Worm (Caenorhabditis elegans) whole organism, L2 larva: ENCODE measurements around the gene bath-47.
A peak's percentile ranks its signal among the peaks of the same experiment; 100 is the strongest.

Source experiments
- C34F6.9 ChIP-seq: fragments of 150-350 bp; optimal IDR thresholded peaks from 2 replicates; lab custom pipeline; 2014; ENCODE audit warnings: missing biosample characterization, missing genetic modification characterization
- F13H6.1 ChIP-seq: sonication (generic microtip); optimal IDR thresholded peaks from 2 replicates; lab custom pipeline; 2016; ENCODE audit warnings: missing genetic modification characterization, missing compliant biosample characterization
- Y55F3AM.14 ChIP-seq: fragments of 200-800 bp; sonication (Bioruptor generic); optimal IDR thresholded peaks from 2 replicates; lab custom pipeline; 2018; ENCODE audit warnings: mild to moderate bottlenecking, missing genetic modification characterization, missing compliant biosample characterization
- ZK546.5 ChIP-seq: sonication (generic microtip); optimal IDR thresholded peaks from 2 replicates; lab custom pipeline; 2017; ENCODE audit warnings: missing biosample characterization, missing genetic modification characterization
- alr-1 ChIP-seq: fragments of 150-350 bp; optimal IDR thresholded peaks from 2 replicates; lab custom pipeline; 2014; ENCODE audit warnings: missing biosample characterization, missing genetic modification characterization
- aly-2 ChIP-seq: fragments of 150-350 bp; optimal IDR thresholded peaks from 2 replicates; lab custom pipeline; 2014; ENCODE audit warnings: missing biosample characterization, missing genetic modification characterization
- ama-1 ChIP-seq: fragments of 150-350 bp; optimal IDR thresholded peaks from 2 replicates; lab custom pipeline; 2018; ENCODE audit warnings: inconsistent platforms
- blmp-1 ChIP-seq: sonication (generic microtip); optimal IDR thresholded peaks from 2 replicates; lab custom pipeline; 2017; ENCODE audit warnings: missing genetic modification characterization, mild to moderate bottlenecking, missing compliant biosample characterization, antibody characterized with exemption, moderate library complexity; ENCODE audit not compliant: insufficient read depth
- ceh-16 ChIP-seq: fragments of 150-350 bp; optimal IDR thresholded peaks from 2 replicates; lab custom pipeline; 2014; ENCODE audit warnings: missing biosample characterization, missing genetic modification characterization
- ceh-82 ChIP-seq: fragments of 150-350 bp; optimal IDR thresholded peaks from 2 replicates; lab custom pipeline; 2014; ENCODE audit warnings: missing biosample characterization, missing genetic modification characterization
- crh-2 ChIP-seq: sonication (generic microtip); optimal IDR thresholded peaks from 2 replicates; lab custom pipeline; 2017; ENCODE audit warnings: missing biosample characterization, missing genetic modification characterization
- dmd-4 ChIP-seq: sonication (generic microtip); optimal IDR thresholded peaks from 2 replicates; lab custom pipeline; 2017; ENCODE audit warnings: missing biosample characterization, missing genetic modification characterization
- egl-27 ChIP-seq: sonication (generic microtip); optimal IDR thresholded peaks from 3 replicates; lab custom pipeline; 2017; ENCODE audit warnings: missing biosample characterization, missing genetic modification reagents, missing genetic modification characterization
- elt-1 ChIP-seq: fragments of 150-350 bp; optimal IDR thresholded peaks from 2 replicates; lab custom pipeline; 2014; ENCODE audit warnings: missing biosample characterization, missing genetic modification characterization
- fos-1 ChIP-seq: fragments of 150-350 bp; optimal IDR thresholded peaks from 2 replicates; lab custom pipeline; 2014; ENCODE audit warnings: missing biosample characterization, missing genetic modification characterization
- gmeb-1 ChIP-seq: fragments of 150-350 bp; optimal IDR thresholded peaks from 2 replicates; lab custom pipeline; 2014; ENCODE audit warnings: missing biosample characterization, missing genetic modification characterization
- lin-11 ChIP-seq: fragments of 150-350 bp; sonication (generic microtip); optimal IDR thresholded peaks from 2 replicates; lab custom pipeline; 2014; ENCODE audit warnings: missing biosample characterization, missing genetic modification characterization, inconsistent platforms, mixed read lengths
- mab-5 ChIP-seq: fragments of 150-350 bp; optimal IDR thresholded peaks from 2 replicates; lab custom pipeline; 2014; ENCODE audit warnings: missing biosample characterization, missing genetic modification characterization
- mbf-1 ChIP-seq: sonication (generic microtip); optimal IDR thresholded peaks from 2 replicates; lab custom pipeline; 2017; ENCODE audit warnings: missing biosample characterization, missing genetic modification characterization
- nhr-11 ChIP-seq: fragments of 150-350 bp; optimal IDR thresholded peaks from 2 replicates; lab custom pipeline; 2014; ENCODE audit warnings: missing biosample characterization, missing genetic modification characterization
- nhr-12 ChIP-seq: fragments of 150-350 bp; optimal IDR thresholded peaks from 2 replicates; lab custom pipeline; 2014; ENCODE audit warnings: missing biosample characterization, missing genetic modification characterization
- nhr-129 ChIP-seq: fragments of 150-350 bp; optimal IDR thresholded peaks from 2 replicates; lab custom pipeline; 2014; ENCODE audit warnings: missing biosample characterization, missing genetic modification characterization
- nhr-21 ChIP-seq: fragments of 150-350 bp; optimal IDR thresholded peaks from 2 replicates; lab custom pipeline; 2014; ENCODE audit warnings: missing biosample characterization, missing genetic modification characterization
- nhr-23 ChIP-seq: fragments of 150-350 bp; optimal IDR thresholded peaks from 2 replicates; lab custom pipeline; 2014; ENCODE audit warnings: missing biosample characterization, missing genetic modification reagents, missing genetic modification characterization
- nhr-237 ChIP-seq: fragments of 150-350 bp; optimal IDR thresholded peaks from 2 replicates; lab custom pipeline; 2014; ENCODE audit warnings: missing biosample characterization, missing genetic modification characterization
- nhr-6 ChIP-seq: fragments of 150-350 bp; optimal IDR thresholded peaks from 2 replicates; lab custom pipeline; 2014; ENCODE audit warnings: missing biosample characterization, missing genetic modification characterization
- nhr-77 ChIP-seq: fragments of 150-350 bp; optimal IDR thresholded peaks from 2 replicates; lab custom pipeline; 2014; ENCODE audit warnings: missing biosample characterization, missing genetic modification characterization
- skn-1 ChIP-seq: sonication (generic microtip); optimal IDR thresholded peaks from 2 replicates; lab custom pipeline; 2017; ENCODE audit warnings: missing biosample characterization, missing genetic modification characterization
- sma-3 ChIP-seq: sonication (generic microtip); optimal IDR thresholded peaks from 2 replicates; lab custom pipeline; 2016; ENCODE audit warnings: missing genetic modification reagents, missing genetic modification characterization, missing compliant biosample characterization
- unc-55 ChIP-seq: fragments of 150-350 bp; sonication (generic microtip); optimal IDR thresholded peaks from 3 replicates; lab custom pipeline; 2014; ENCODE audit warnings: missing biosample characterization, missing genetic modification reagents, missing genetic modification characterization
- ztf-11 ChIP-seq: sonication (generic microtip); optimal IDR thresholded peaks from 2 replicates; lab custom pipeline; 2017; ENCODE audit warnings: missing biosample characterization, missing genetic modification characterization

Gene bath-47

DNA sequence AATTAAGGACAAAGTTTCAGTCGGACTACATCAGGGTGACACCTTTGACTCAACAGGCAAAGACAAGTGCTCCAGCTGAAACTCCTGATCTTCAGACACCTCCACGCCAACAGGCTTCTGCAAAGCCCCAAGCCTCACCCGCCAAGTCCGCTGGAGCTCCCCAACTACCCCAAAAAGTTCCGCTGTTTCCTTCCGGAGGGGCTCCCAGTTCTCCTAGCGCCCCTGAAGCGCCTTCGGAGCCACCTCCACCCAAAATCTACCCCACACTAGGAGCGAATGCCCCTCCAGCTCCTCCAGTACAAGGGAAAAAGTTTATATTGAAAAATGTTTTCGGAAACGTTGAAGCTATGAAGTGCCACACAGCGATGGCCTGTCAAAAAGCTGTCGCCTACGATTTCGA lies 1.4 kb downstream of the bath-47 start:
- TF ChIP-seq skn-1 (tag; lab: Kevin White, UChicago) (no peak), lin-11 (tag; lab: Kevin White, UChicago) (no peak), fos-1 (tag; lab: Kevin White, UChicago) (no peak)

DNA sequence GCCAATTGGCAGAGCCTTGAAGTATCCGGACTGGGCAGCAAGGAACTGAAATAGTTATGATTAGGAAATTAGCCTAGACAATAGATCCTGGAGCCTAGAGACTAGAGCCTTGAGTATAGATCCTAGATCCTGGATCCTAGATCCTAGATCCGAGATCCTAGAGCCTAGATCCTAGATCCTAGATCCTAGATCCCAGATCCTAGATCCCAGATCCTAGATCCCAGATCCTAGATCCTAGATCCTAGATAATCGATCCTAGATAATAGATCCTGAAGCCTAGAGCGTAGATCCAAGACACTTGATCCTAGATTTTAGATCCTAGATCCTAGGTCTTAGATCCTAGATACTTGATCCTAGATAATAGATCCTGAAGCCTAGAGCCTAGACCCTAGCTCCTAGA lies 3.4 kb downstream of the bath-47 start:
- TF ChIP-seq fos-1 (tag; lab: Kevin White, UChicago): no peak
- no peak for TF ChIP-seq ZK546.5
- no peak for TF ChIP-seq mab-5 (tag; lab: Kevin White, UChicago)
- no peak for TF ChIP-seq aly-2 (tag; lab: Kevin White, UChicago)

- no peak for TF ChIP-seq gmeb-1 (tag; lab: Kevin White, UChicago)
- TF ChIP-seq egl-27 (tag; lab: Kevin White, UChicago): no peak
- no peak for TF ChIP-seq ztf-11 (tag; lab: Kevin White, UChicago)
- no peak for TF ChIP-seq mab-5 (tag; lab: Kevin White, UChicago)
- TF ChIP-seq dmd-4 (tag; lab: Kevin White, UChicago): no peak
- TF ChIP-seq blmp-1 (tag; lab: Kevin White, UChicago): no peak
- no peak for TF ChIP-seq F13H6.1
- TF ChIP-seq elt-1: no peak
Measured at ce11 chrII:1606079-1606478, 4.5 kb downstream of the bath-47 start, which contains the start of gene bath-33. bath-33 (minus strand) TSS chrII:1606179.

DNA sequence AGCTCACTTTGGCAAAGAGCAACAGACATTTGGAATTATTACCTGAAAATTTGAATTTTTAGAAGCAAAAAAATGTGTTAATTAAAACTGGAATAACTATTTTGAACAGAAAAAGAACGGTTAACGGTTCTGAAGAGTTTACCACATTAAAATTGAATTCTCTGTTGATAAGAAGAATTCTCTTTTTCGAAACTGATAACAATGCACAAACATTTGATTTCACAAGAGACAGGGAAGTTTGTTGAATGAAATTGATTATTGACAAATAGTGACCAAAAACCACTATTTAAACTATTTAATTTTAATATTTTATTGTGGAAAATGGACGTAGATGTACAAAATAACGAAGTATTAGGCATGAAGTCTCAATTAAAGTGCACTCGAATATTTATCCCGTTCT lies 6.0 kb downstream of the bath-47 start:
- no peak for TF ChIP-seq nhr-237 (tag; lab: Kevin White, UChicago)
- peak; percentile 71 for TF ChIP-seq fos-1 (tag; lab: Kevin White, UChicago)
- no peak for TF ChIP-seq mbf-1 (tag; lab: Kevin White, UChicago)

DNA sequence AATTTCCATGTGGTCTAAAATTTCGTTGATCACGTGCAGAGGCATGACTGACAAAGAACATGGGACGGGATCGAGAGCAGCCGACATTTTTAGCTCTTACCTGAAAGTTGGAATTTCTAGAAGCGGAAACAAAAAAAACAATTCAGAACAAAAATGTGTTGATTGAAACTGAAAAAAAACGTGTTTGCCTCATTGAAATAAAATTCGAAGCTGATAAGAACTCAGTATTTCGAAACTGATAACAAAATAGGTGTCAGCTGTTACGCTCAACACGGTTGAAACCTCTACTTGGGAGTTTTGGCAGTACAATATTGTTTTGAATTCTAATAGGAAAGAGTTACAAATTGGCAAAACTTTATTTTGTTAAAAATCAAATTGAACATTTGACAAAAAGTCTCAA lies 7.3 kb downstream of the bath-47 start:
- TF ChIP-seq fos-1 (tag; lab: Kevin White, UChicago) (peak; percentile 59), ceh-82 (no peak), nhr-77 (no peak), C34F6.9 (tag; lab: Kevin White, UChicago) (no peak), crh-2 (tag; lab: Kevin White, UChicago) (peak; percentile 3), alr-1 (tag; lab: Kevin White, UChicago) (no peak), nhr-6 (tag; lab: Kevin White, UChicago) (no peak), nhr-237 (tag; lab: Kevin White, UChicago) (no peak), nhr-12 (tag; lab: Kevin White, UChicago) (no peak), Y55F3AM.14 (no peak)

DNA sequence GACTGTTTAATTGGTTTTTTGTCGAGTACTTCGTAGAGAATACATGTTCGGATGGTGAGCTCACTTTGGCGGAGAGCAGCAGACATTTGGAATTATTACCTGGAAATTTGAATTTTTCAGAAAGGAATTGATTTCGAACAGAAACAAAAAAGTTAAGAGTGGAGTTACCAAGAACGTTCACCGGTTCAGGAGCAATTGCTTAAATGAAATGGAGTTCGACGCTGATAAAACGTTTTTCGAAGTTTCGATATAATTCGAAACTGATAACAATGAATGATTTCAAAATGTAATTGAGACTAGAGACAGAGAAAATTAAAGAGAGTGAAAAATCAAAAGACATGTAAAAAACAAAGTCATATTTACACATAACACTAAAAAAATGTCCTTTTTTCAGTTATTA lies 9.0 kb downstream of the bath-47 start, which contains the start of gene fbxa-163:
fbxa-163 (minus strand) TSS at position 101 of the 400 bp plus-strand sequence.
- no peak for TF ChIP-seq nhr-21 (tag; lab: Kevin White, UChicago)
- TF ChIP-seq ceh-82: no peak
- no peak for TF ChIP-seq nhr-237 (tag; lab: Kevin White, UChicago)
- no peak for TF ChIP-seq nhr-11 (tag; lab: Kevin White, UChicago)
- no peak for TF ChIP-seq sma-3 (GFP tag; lab: Kevin White, UChicago)
- TF ChIP-seq ztf-11 (tag; lab: Kevin White, UChicago): no peak
- no peak for TF ChIP-seq ceh-16 (tag; lab: Kevin White, UChicago)
- TF ChIP-seq unc-55: no peak
- no peak for TF ChIP-seq ama-1 (lab: Kevin White, UChicago)
- no peak for TF ChIP-seq nhr-77
- TF ChIP-seq gmeb-1 (tag; lab: Kevin White, UChicago): no peak

- TF ChIP-seq sma-3 (GFP tag; lab: Kevin White, UChicago) (no peak), ceh-82 (no peak), nhr-129 (no peak), mbf-1 (tag; lab: Kevin White, UChicago) (no peak), nhr-11 (tag; lab: Kevin White, UChicago) (no peak), mab-5 (tag; lab: Kevin White, UChicago) (no peak), alr-1 (tag; lab: Kevin White, UChicago) (no peak), nhr-21 (tag; lab: Kevin White, UChicago) (no peak), unc-55 (no peak), nhr-23 (no peak)
- TF ChIP-seq, all 48 proteins: peak for 0
Measured at ce11 chrII:1613972-1614371, 12.4 kb downstream of the bath-47 start, which contains the start of gene fbxa-164. fbxa-164 (minus strand) TSS chrII:1614072.
